Fruit fly (Drosophila melanogaster) whole organism, embryonic: Measurements from ENCODE around the gene CG11279.
A peak's percentile ranks its signal among the peaks of the same experiment; 100 is the strongest.

Experiments
- B-H1 ChIP-seq: fragments of 200-800 bp; sonication (Bioruptor generic); IDR thresholded peaks from 3 replicates; pipeline ENCODE4 v1.3.6; 2022; ENCODE audit warnings: missing biosample characterization, missing genetic modification characterization
- Bgb ChIP-seq: fragments of 200-800 bp; sonication (Bioruptor generic); IDR thresholded peaks from 2 replicates; pipeline ENCODE4 v1.3.6; 2022; ENCODE audit warnings: missing biosample characterization, missing genetic modification characterization; ENCODE audit not compliant: partially characterized antibody
- Blimp-1 ChIP-seq: fragments of 200-800 bp; sonication (Bioruptor generic); optimal IDR thresholded peaks from 3 replicates; lab custom pipeline; 2018; ENCODE audit warnings: missing biosample characterization, missing genetic modification characterization, mild to moderate bottlenecking, moderate library complexity, missing genetic modification reagents
- CG10321 ChIP-seq: fragments of 200-800 bp; sonication (Bioruptor generic); IDR thresholded peaks from 2 replicates; pipeline ENCODE4 v1.3.6; 2022; ENCODE audit warnings: missing biosample characterization, missing genetic modification characterization
- CG11247 ChIP-seq: fragments of 200-800 bp; sonication (Bioruptor generic); IDR thresholded peaks from 2 replicates; pipeline ENCODE4 v1.3.6; 2022; ENCODE audit warnings: missing biosample characterization, missing genetic modification characterization
- CG12299 ChIP-seq: fragments of 200-800 bp; sonication (Bioruptor generic); optimal IDR thresholded peaks from 2 replicates; lab custom pipeline; 2018; ENCODE audit warnings: missing biosample characterization, mild to moderate bottlenecking, missing genetic modification characterization
- CG14441 ChIP-seq: fragments of 200-800 bp; sonication (Bioruptor generic); IDR thresholded peaks from 2 replicates; pipeline ENCODE4 v1.3.6; 2022; ENCODE audit warnings: missing biosample characterization, missing genetic modification characterization
- CG15073 ChIP-seq: fragments of 200-800 bp; sonication (Bioruptor generic); optimal IDR thresholded peaks from 2 replicates; lab custom pipeline; 2016; ENCODE audit warnings: missing biosample characterization, missing genetic modification characterization
- CG15601 ChIP-seq: fragments of 200-800 bp; sonication (Bioruptor generic); optimal IDR thresholded peaks from 3 replicates; lab custom pipeline; 2019; ENCODE audit warnings: missing biosample characterization, mild to moderate bottlenecking, missing genetic modification characterization, moderate library complexity
- CG17361 ChIP-seq: fragments of 200-800 bp; sonication (Bioruptor generic); IDR thresholded peaks from 3 replicates; pipeline ENCODE4 v1.3.6; 2022; ENCODE audit warnings: missing biosample characterization, missing genetic modification characterization
- CG17802 ChIP-seq: fragments of 200-800 bp; sonication (Bioruptor generic); optimal IDR thresholded peaks from 2 replicates; lab custom pipeline; 2018; ENCODE audit warnings: missing biosample characterization, mild to moderate bottlenecking, missing genetic modification characterization, moderate library complexity
- CG31441 ChIP-seq: fragments of 200-800 bp; sonication (Bioruptor generic); IDR thresholded peaks from 2 replicates; pipeline ENCODE4 v1.3.6; 2022; ENCODE audit warnings: missing biosample characterization, missing genetic modification characterization
- CG4617 ChIP-seq: fragments of 200-800 bp; sonication (Bioruptor generic); optimal IDR thresholded peaks from 3 replicates; lab custom pipeline; 2016; ENCODE audit warnings: missing biosample characterization, missing genetic modification characterization, borderline replicate concordance
- CG6254 ChIP-seq: fragments of 200-800 bp; sonication (Bioruptor generic); optimal IDR thresholded peaks from 3 replicates; lab custom pipeline; 2017; ENCODE audit warnings: mild to moderate bottlenecking, missing biosample characterization, missing genetic modification reagents, missing genetic modification characterization
- CG8089 ChIP-seq: fragments of 200-800 bp; sonication (Bioruptor generic); optimal IDR thresholded peaks from 3 replicates; lab custom pipeline; 2016; ENCODE audit warnings: missing biosample characterization, missing genetic modification characterization
- CG9817 ChIP-seq: fragments of 200-800 bp; sonication (Bioruptor generic); optimal IDR thresholded peaks from 2 replicates; lab custom pipeline; 2018; ENCODE audit warnings: missing biosample characterization, mild to moderate bottlenecking, missing genetic modification characterization, moderate library complexity
- Camta ChIP-seq: fragments of 200-800 bp; sonication (Bioruptor generic); optimal IDR thresholded peaks from 2 replicates; lab custom pipeline; 2016; ENCODE audit warnings: missing biosample characterization, missing genetic modification characterization
- CoRest ChIP-seq: fragments of 200-800 bp; sonication (Bioruptor generic); optimal IDR thresholded peaks from 3 replicates; lab custom pipeline; 2018; ENCODE audit warnings: missing biosample characterization, mild to moderate bottlenecking, missing genetic modification characterization, moderate library complexity
- D19A ChIP-seq: fragments of 200-800 bp; optimal IDR thresholded peaks from 3 replicates; lab custom pipeline; 2019; ENCODE audit warnings: missing biosample characterization, mild to moderate bottlenecking, missing genetic modification characterization, moderate library complexity
- Deaf1 ChIP-seq: fragments of 200-800 bp; optimal IDR thresholded peaks from 3 replicates; lab custom pipeline; 2019; ENCODE audit warnings: missing biosample characterization, mild to moderate bottlenecking, missing genetic modification characterization, moderate library complexity
- Doc3 ChIP-seq: fragments of 200-800 bp; sonication (Bioruptor generic); IDR thresholded peaks from 3 replicates; pipeline ENCODE4 v1.3.6; 2022; ENCODE audit warnings: missing biosample characterization, missing genetic modification characterization; ENCODE audit not compliant: partially characterized antibody
- Hey ChIP-seq: fragments of 200-800 bp; sonication (Bioruptor generic); optimal IDR thresholded peaks from 3 replicates; lab custom pipeline; 2018; ENCODE audit warnings: missing biosample characterization, mild to moderate bottlenecking, missing genetic modification characterization
- Hr3 ChIP-seq: fragments of 200-800 bp; sonication (Bioruptor generic); optimal IDR thresholded peaks from 3 replicates; lab custom pipeline; 2016; ENCODE audit warnings: missing biosample characterization, missing genetic modification characterization
- Myb ChIP-seq: fragments of 200-800 bp; sonication (Bioruptor generic); optimal IDR thresholded peaks from 2 replicates; lab custom pipeline; 2016; ENCODE audit warnings: missing biosample characterization, missing genetic modification characterization
- Nf-YB ChIP-seq: fragments of 200-800 bp; sonication (Bioruptor generic); optimal IDR thresholded peaks from 3 replicates; lab custom pipeline; 2019; ENCODE audit warnings: missing biosample characterization, mild to moderate bottlenecking, missing genetic modification characterization, moderate library complexity
- Rx ChIP-seq: fragments of 200-800 bp; sonication (Bioruptor generic); IDR thresholded peaks from 2 replicates; pipeline ENCODE4 v1.3.6; 2022; ENCODE audit warnings: missing biosample characterization, missing genetic modification characterization
- Stat92E ChIP-seq, 3 experiments: fragments of >200 bp in 2 of 3; fragments of 200-800 bp in 1 of 3; sonication (Bioruptor generic) in 1 of 3; optimal IDR thresholded peaks; 2 replicates each; lab custom pipeline; 2017 to 2019; ENCODE audit warnings: missing biosample characterization in 3 of 3, missing genetic modification characterization in 3 of 3, mild to moderate bottlenecking in 1 of 3, moderate library complexity in 1 of 3
- TFAM ChIP-seq: fragments of 200-800 bp; sonication (Bioruptor generic); optimal IDR thresholded peaks from 2 replicates; lab custom pipeline; 2017; ENCODE audit warnings: missing biosample characterization, missing genetic modification characterization, inconsistent platforms
- ac ChIP-seq: fragments of 200-800 bp; sonication (Bioruptor generic); optimal IDR thresholded peaks from 3 replicates; lab custom pipeline; 2017; ENCODE audit warnings: missing biosample characterization, mild to moderate bottlenecking, missing genetic modification characterization
- chn ChIP-seq: fragments of 200-800 bp; sonication (Bioruptor generic); optimal IDR thresholded peaks from 2 replicates; lab custom pipeline; 2016; ENCODE audit warnings: missing biosample characterization, missing genetic modification characterization
- corto ChIP-seq: fragments of 200-800 bp; sonication (Bioruptor generic); optimal IDR thresholded peaks from 2 replicates; lab custom pipeline; 2016; ENCODE audit warnings: missing biosample characterization, mild to moderate bottlenecking, missing genetic modification characterization, moderate library complexity
- dati ChIP-seq: fragments of 200-800 bp; sonication (Bioruptor generic); IDR thresholded peaks from 2 replicates; pipeline ENCODE4 v1.3.6; 2022; ENCODE audit warnings: missing biosample characterization, missing genetic modification characterization
- eve ChIP-seq, 2 experiments: fragments of >200 bp; optimal IDR thresholded peaks; 2 replicates each; lab custom pipeline; 2017; ENCODE audit warnings: missing biosample characterization in 2 of 2, missing genetic modification characterization in 2 of 2
- fd102C ChIP-seq: fragments of 200-800 bp; sonication (Bioruptor generic); optimal IDR thresholded peaks from 2 replicates; lab custom pipeline; 2018; ENCODE audit warnings: missing biosample characterization, mild to moderate bottlenecking, missing genetic modification characterization, moderate library complexity
- gcm ChIP-seq: fragments of 200-800 bp; sonication (Bioruptor generic); optimal IDR thresholded peaks from 2 replicates; lab custom pipeline; 2019; ENCODE audit warnings: missing biosample characterization, mild to moderate bottlenecking, missing genetic modification characterization, moderate library complexity
- gem ChIP-seq: fragments of 200-800 bp; sonication (Bioruptor generic); optimal IDR thresholded peaks from 2 replicates; lab custom pipeline; 2019; ENCODE audit warnings: missing biosample characterization, mild to moderate bottlenecking, missing genetic modification characterization, moderate library complexity
- gro ChIP-seq: fragments of 200-800 bp; sonication (Bioruptor generic); optimal IDR thresholded peaks from 2 replicates; lab custom pipeline; 2016; ENCODE audit warnings: missing biosample characterization, missing genetic modification characterization
- kah ChIP-seq: fragments of 200-800 bp; sonication (Bioruptor generic); optimal IDR thresholded peaks from 2 replicates; lab custom pipeline; 2018; ENCODE audit warnings: missing biosample characterization, mild to moderate bottlenecking, missing genetic modification characterization
- ken ChIP-seq: fragments of 200-800 bp; sonication (Bioruptor generic); IDR thresholded peaks from 3 replicates; pipeline ENCODE4 v1.3.6; 2022; ENCODE audit warnings: missing biosample characterization, missing genetic modification characterization
- lola ChIP-seq, 3 experiments: fragments of >200 bp in 2 of 3; fragments of 200-800 bp in 1 of 3; sonication (Bioruptor generic) in 1 of 3; optimal IDR thresholded peaks; 2 replicates each; lab custom pipeline; 2017 to 2019; ENCODE audit warnings: missing biosample characterization in 3 of 3, missing genetic modification characterization in 3 of 3, mild to moderate bottlenecking in 1 of 3, moderate library complexity in 1 of 3
- nmo ChIP-seq: fragments of 200-800 bp; sonication (Bioruptor generic); optimal IDR thresholded peaks from 2 replicates; lab custom pipeline; 2018; ENCODE audit warnings: missing biosample characterization, mild to moderate bottlenecking, missing genetic modification characterization, moderate library complexity
- oc ChIP-seq: fragments of 200-800 bp; sonication (Bioruptor generic); optimal IDR thresholded peaks from 2 replicates; lab custom pipeline; 2018; ENCODE audit warnings: missing biosample characterization, mild to moderate bottlenecking, missing genetic modification characterization, moderate library complexity
- pnt ChIP-seq: fragments of 200-800 bp; sonication (Bioruptor generic); optimal IDR thresholded peaks from 3 replicates; lab custom pipeline; 2016; ENCODE audit warnings: missing biosample characterization, missing genetic modification characterization
- prd ChIP-seq, 3 experiments: fragments of >200 bp in 2 of 3; fragments of 200-800 bp in 1 of 3; sonication (Bioruptor generic) in 1 of 3; optimal IDR thresholded peaks in 2 of 3; IDR thresholded peaks in 1 of 3; 2 replicates in 2 of 3; 3 replicates in 1 of 3; pipeline versions ENCODE4 v1.3.6 to Lab custom; 2017 to 2022; ENCODE audit warnings: missing biosample characterization in 1 of 3, missing genetic modification characterization in 1 of 3
- sd ChIP-seq: fragments of 200-800 bp; sonication (Bioruptor generic); optimal IDR thresholded peaks from 3 replicates; lab custom pipeline; 2018; ENCODE audit warnings: missing biosample characterization, mild to moderate bottlenecking, missing genetic modification characterization, moderate library complexity
- sens ChIP-seq: fragments of 200-800 bp; sonication (Bioruptor generic); peaks from one replicate; lab custom pipeline; 2016; ENCODE audit warnings: missing biosample characterization, missing genetic modification characterization
- sob ChIP-seq: fragments of 200-800 bp; sonication (Bioruptor generic); IDR thresholded peaks from 2 replicates; pipeline ENCODE4 v1.3.6; 2022; ENCODE audit warnings: missing biosample characterization, missing genetic modification characterization
- tll ChIP-seq, 2 experiments: fragments of 200-800 bp in 1 of 2; fragments of >200 bp in 1 of 2; sonication (Bioruptor generic) in 1 of 2; optimal IDR thresholded peaks; 2 replicates each; lab custom pipeline; 2017 to 2019; ENCODE audit warnings: missing biosample characterization in 2 of 2, missing genetic modification characterization in 2 of 2, mild to moderate bottlenecking in 1 of 2, moderate library complexity in 1 of 2
- trem ChIP-seq: fragments of 200-800 bp; optimal IDR thresholded peaks from 3 replicates; lab custom pipeline; 2019; ENCODE audit warnings: missing biosample characterization, mild to moderate bottlenecking, missing genetic modification characterization, moderate library complexity
- tx ChIP-seq: fragments of 200-800 bp; sonication (Bioruptor generic); optimal IDR thresholded peaks from 2 replicates; lab custom pipeline; 2016; ENCODE audit warnings: missing biosample characterization, missing genetic modification characterization

The CG11279 gene

dm6 chr3L:13044335-13044814 lies 2.4 kb upstream of the CG11279 start, which contains the start of gene Syx13 (continued):
- no peak for TF ChIP-seq tx
- no peak for TF ChIP-seq CG31441 (GFP tag; lab: Robert Waterston, UW)
- TF ChIP-seq CG15601 (tag; lab: Kevin White, UChicago), result no peak
- TF ChIP-seq gro (GFP tag; lab: Kevin White, UChicago), result peak; percentile 29
- peak; percentile 26 for TF ChIP-seq oc
- TF ChIP-seq kah (GFP tag; lab: Kevin White, UChicago), result no peak
- TF ChIP-seq Myb (GFP tag; lab: Kevin White, UChicago), result no peak
- TF ChIP-seq B-H1 (GFP tag; lab: Robert Waterston, UW), result no peak
- no peak for TF ChIP-seq pnt (GFP tag; lab: Kevin White, UChicago)
- TF ChIP-seq chn (GFP tag; lab: Kevin White, UChicago), result peak; percentile 53
- TF ChIP-seq CG12299, result peak; percentile 10
- no peak for TF ChIP-seq Hey (tag; lab: Kevin White, UChicago)
- no peak for TF ChIP-seq Nf-YB (GFP tag; lab: Kevin White, UChicago)
- TF ChIP-seq gcm (GFP tag; lab: Kevin White, UChicago), result peak; percentile 73
- no peak for TF ChIP-seq CG6254 (GFP tag; lab: Kevin White, UChicago)
- no peak for TF ChIP-seq Camta
- TF ChIP-seq CG4617 (GFP tag; lab: Kevin White, UChicago), result peak; percentile 84
- 0 out of 2 replicates have a peak, but pooled peaks have one; percentile 51 for TF ChIP-seq sob (GFP tag; lab: Robert Waterston, UW)
- TF ChIP-seq CG14441 (GFP tag; lab: Robert Waterston, UW), result peak; percentile 8; the same call in 1 of the 2 replicates
- no peak for TF ChIP-seq Blimp-1
- TF ChIP-seq CG10321 (GFP tag; lab: Robert Waterston, UW), result 0 out of 2 replicates have a peak, but pooled peaks have one; percentile 6
- peak; percentile 86 for TF ChIP-seq sd
- TF ChIP-seq CG11247 (GFP tag; lab: Robert Waterston, UW), result no peak
- TF ChIP-seq CG15073 (GFP tag; lab: Kevin White, UChicago), result no peak
- TF ChIP-seq D19A, result no peak
- TF ChIP-seq CoRest (tag; lab: Kevin White, UChicago), result peak; percentile 32
- TF ChIP-seq gem (tag; lab: Kevin White, UChicago), result no peak
- TF ChIP-seq CG9817 (tag; lab: Kevin White, UChicago), result no peak
- TF ChIP-seq eve (GFP tag; optimal IDR thresholded peaks at IDR 0.05; lab: Kevin White, UChicago), result no peak

- peak; percentile 64 for TF ChIP-seq sens (GFP tag; lab: Kevin White, UChicago)
- TF ChIP-seq ac (GFP tag; lab: Kevin White, UChicago), result peak; percentile 11
- no peak for TF ChIP-seq TFAM
- TF ChIP-seq tll (GFP tag; optimal IDR thresholded peaks at IDR 0.05; lab: Kevin White, UChicago), result peak in 1 of 2 experiments; percentile 65
- peak; percentile 61 for TF ChIP-seq fd102C (GFP tag; lab: Kevin White, UChicago)
- TF ChIP-seq Bgb (GFP tag; lab: Robert Waterston, UW), result no peak
- TF ChIP-seq Stat92E (GFP tag; optimal IDR thresholded peaks at IDR 0.05; lab: Kevin White, UChicago), result no peak
- no peak for TF ChIP-seq Doc3 (GFP tag; lab: Robert Waterston, UW)
- TF ChIP-seq prd (optimal IDR thresholded peaks at IDR 0.05; lab: Kevin White, UChicago), result no peak
- TF ChIP-seq prd (GFP tag; IDR thresholded peaks at IDR 0.05; lab: Robert Waterston, UW), result peak; percentile 4; the same call in 1 of the 3 replicates
- no peak for TF ChIP-seq ken
- peak in 1 of 3 experiments; percentile 54 for TF ChIP-seq lola (GFP tag; optimal IDR thresholded peaks at IDR 0.05; lab: Kevin White, UChicago)
- peak; percentile 11 for TF ChIP-seq corto
- TF ChIP-seq Rx (GFP tag; lab: Robert Waterston, UW), result no peak
- peak; percentile 30 for TF ChIP-seq nmo (GFP tag; lab: Kevin White, UChicago)
- TF ChIP-seq CG8089 (GFP tag; lab: Kevin White, UChicago), result no peak
- no peak for TF ChIP-seq CG17361 (GFP tag; lab: Robert Waterston, UW)
- TF ChIP-seq Deaf1 (tag; lab: Kevin White, UChicago), result no peak
- peak; percentile 3 for TF ChIP-seq trem (tag; lab: Kevin White, UChicago)
- no peak for TF ChIP-seq dati (GFP tag; lab: Robert Waterston, UW)
- no peak for TF ChIP-seq CG17802 (tag; lab: Kevin White, UChicago)
- TF ChIP-seq Hr3 (GFP tag; lab: Kevin White, UChicago), result no peak
These were observed 2.9 kb downstream of the CG11279 start for dm6 chr3L:13049671-13050070.
